Fruit fly (Drosophila melanogaster) whole organism, pupa: Measurements from ENCODE around the gene Sk2.

Experiments
- CG12605 ChIP-seq: fragments of 200-800 bp; sonication (Bioruptor generic); IDR thresholded peaks from 2 replicates; pipeline ENCODE4 v1.3.6; 2022; ENCODE audit warnings: missing biosample characterization, missing genetic modification characterization
- CG34367 ChIP-seq: fragments of 200-800 bp; sonication (Bioruptor generic); optimal IDR thresholded peaks from 2 replicates; lab custom pipeline; 2018; ENCODE audit warnings: missing biosample characterization, mild to moderate bottlenecking, missing genetic modification characterization
- CG4496 ChIP-seq: fragments of 200-800 bp; sonication (Bioruptor generic); IDR thresholded peaks from 3 replicates; pipeline ENCODE4 v1.3.6; 2022; ENCODE audit warnings: missing biosample characterization, missing genetic modification characterization
- EcR ChIP-seq: fragments of 200-800 bp; sonication (Bioruptor generic); optimal IDR thresholded peaks from 3 replicates; lab custom pipeline; 2019; ENCODE audit warnings: missing biosample characterization, missing genetic modification characterization, mild to moderate bottlenecking, moderate library complexity, missing genetic modification reagents
- fd96Ca ChIP-seq: fragments of 200-800 bp; sonication (Bioruptor generic); IDR thresholded peaks from 3 replicates; pipeline ENCODE4 v1.3.6; 2022; ENCODE audit warnings: missing biosample characterization, missing genetic modification characterization
- rn ChIP-seq: fragments of 200-800 bp; sonication (Bioruptor generic); IDR thresholded peaks from 2 replicates; pipeline ENCODE4 v1.3.6; 2022; ENCODE audit warnings: missing biosample characterization, missing genetic modification characterization

DNA sequence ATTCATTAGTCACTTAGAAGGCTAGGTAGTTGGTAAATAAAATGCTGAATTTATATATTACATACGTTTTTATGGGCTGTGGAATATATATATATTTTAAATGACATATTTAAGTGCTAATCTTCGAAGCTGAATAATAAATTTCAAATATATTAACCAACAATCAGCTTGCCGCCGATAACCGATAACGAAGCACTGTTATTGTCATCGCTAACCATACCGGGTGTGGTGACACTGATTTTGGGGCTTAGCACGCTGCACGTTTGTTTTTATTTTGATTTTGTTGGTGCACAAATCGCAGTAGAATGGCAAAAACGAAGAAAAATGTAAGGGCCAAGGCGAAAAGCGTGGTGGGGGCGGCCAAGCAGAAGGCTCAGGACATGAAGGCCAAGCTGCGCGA, 8.0 kb downstream of the Sk2 start, which contains the start of gene CG16753:
- TF ChIP-seq fd96Ca (GFP tag; lab: Robert Waterston, UW) = no peak
- no peak for TF ChIP-seq CG12605 (GFP tag; lab: Robert Waterston, UW)
- TF ChIP-seq rn (GFP tag; lab: Robert Waterston, UW) = no peak
- no peak for TF ChIP-seq CG34367
- TF ChIP-seq CG4496 = no peak
- no peak for TF ChIP-seq EcR
